Fruit fly (Drosophila melanogaster): ENCODE measurements around the gene Dnai2.
A peak's percentile ranks its signal among the peaks of the same experiment; 100 is the strongest.

DNA sequence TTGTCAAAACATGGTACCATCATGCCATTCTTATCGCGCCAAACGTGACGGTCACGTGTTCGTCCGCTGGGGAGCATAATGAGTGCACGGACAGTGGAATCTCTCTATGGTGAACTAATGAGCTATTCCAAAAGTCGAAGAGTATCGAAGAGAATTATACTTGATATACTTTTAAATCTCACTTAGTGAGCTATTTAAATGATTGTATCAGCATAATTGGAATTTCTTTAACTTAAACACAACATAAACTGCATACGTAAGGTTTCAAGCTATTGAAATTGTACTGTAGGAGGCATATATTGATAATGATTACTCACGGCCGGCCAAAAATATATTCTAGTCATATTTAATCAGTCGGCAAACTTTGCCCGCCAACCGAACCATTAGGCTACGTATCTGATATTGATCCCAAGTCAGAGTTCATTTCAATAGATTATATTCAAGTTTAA, 22.5 kb upstream of the Dnai2 start:
- TF ChIP-seq CG1621 (tag; optimal IDR thresholded peaks at IDR 0.05) (no peak), pdm3 (GFP tag; optimal IDR thresholded peaks at IDR 0.05) (no peak), CG11294 (GFP tag; IDR thresholded peaks at IDR 0.05) (no peak), Hr39 (GFP tag; optimal IDR thresholded peaks at IDR 0.05) (peak; percentile 8), Hr4 (GFP tag; optimal IDR thresholded peaks at IDR 0.05) (no peak), CG8319 (GFP tag; optimal IDR thresholded peaks at IDR 0.05) (no peak)
